Worm (Caenorhabditis elegans): ENCODE data around the gene sma-9.

DNA sequence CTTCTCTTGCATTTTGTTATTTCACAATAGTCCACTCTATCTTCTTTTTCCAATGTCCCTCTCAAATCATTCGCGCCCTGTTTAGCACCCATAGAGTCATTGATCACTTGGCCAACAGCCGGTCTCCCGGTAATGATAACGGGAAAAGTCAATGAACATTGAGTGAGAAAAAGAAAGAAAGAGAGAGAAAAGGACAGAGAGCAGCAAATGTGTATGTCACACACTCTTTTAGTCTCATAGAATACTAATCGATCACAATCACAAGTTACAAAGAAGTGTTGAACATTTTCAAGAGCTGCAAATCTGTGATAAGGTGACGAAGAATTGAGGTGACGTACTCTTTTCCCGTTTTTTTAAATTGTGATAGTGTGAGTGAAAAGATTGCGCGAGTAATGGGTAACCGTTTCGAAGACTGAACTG lies 3.1 kb downstream of the sma-9 start:
- TF ChIP-seq lin-32 (GFP tag; optimal IDR thresholded peaks at IDR 0.05) (no peak), nhr-28 (tag; optimal IDR thresholded peaks at IDR 0.05) (no peak), ztf-11 (tag; optimal IDR thresholded peaks at IDR 0.05) (no peak), lin-13 (tag; optimal IDR thresholded peaks at IDR 0.05) (no peak), mab-5 (tag; optimal IDR thresholded peaks at IDR 0.05) (no peak), snpc-4 (tag; optimal IDR thresholded peaks at IDR 0.05) (no peak), nhr-237 (tag; optimal IDR thresholded peaks at IDR 0.05) (no peak), unc-39 (tag; optimal IDR thresholded peaks at IDR 0.05) (no peak), flh-1 (GFP tag; optimal IDR thresholded peaks at IDR 0.05) (no peak)

All from whole organism, mixed stage, embryonic.